Worm (Caenorhabditis elegans): ENCODE measurements around the gene best-7.

- TF ChIP-seq nhr-76 (tag; optimal IDR thresholded peaks at IDR 0.05) (no peak), unc-62 (GFP tag; optimal IDR thresholded peaks at IDR 0.05) (no peak), hlh-1 (tag; optimal IDR thresholded peaks at IDR 0.05) (no peak), mep-1 (tag; optimal IDR thresholded peaks at IDR 0.05) (no peak), mls-2 (tag; optimal IDR thresholded peaks at IDR 0.05) (no peak), elt-3 (tag; optimal IDR thresholded peaks at IDR 0.05) (no peak), pha-4 (tag; optimal IDR thresholded peaks at IDR 0.05) (no peak), ztf-11 (tag; optimal IDR thresholded peaks at IDR 0.05) (no peak), sptf-1 (tag; optimal IDR thresholded peaks at IDR 0.05) (no peak), lsy-2 (tag; optimal IDR thresholded peaks at IDR 0.05) (no peak), zip-8 (tag; optimal IDR thresholded peaks at IDR 0.05) (no peak)
Measured at ce11 chrIV:11210781-11211256, 19.3 kb downstream of the best-7 start, which contains the start of gene adk-1.

Measured in whole organism, mixed stage, embryonic.